Fruit fly (Drosophila melanogaster) whole organism, embryonic: Measurements from ENCODE around the gene CG9300.

Source experiments
- Antp ChIP-seq: fragments of 200-800 bp; sonication (Bioruptor generic); optimal IDR thresholded peaks from 3 replicates; lab custom pipeline; 2016; ENCODE audit warnings: missing biosample characterization, missing genetic modification characterization
- CG1024 ChIP-seq: fragments of 200-800 bp; sonication (Bioruptor generic); IDR thresholded peaks from 2 replicates; pipeline ENCODE4 v1.3.6; 2022; ENCODE audit warnings: missing biosample characterization, missing genetic modification characterization
- CG10366 ChIP-seq: fragments of 200-800 bp; sonication (Bioruptor generic); IDR thresholded peaks from 2 replicates; pipeline ENCODE4 v1.3.6; 2022; ENCODE audit warnings: missing biosample characterization, missing genetic modification characterization
- CG10462 ChIP-seq: fragments of 200-800 bp; sonication (Bioruptor generic); optimal IDR thresholded peaks from 2 replicates; lab custom pipeline; 2016; ENCODE audit warnings: missing biosample characterization, missing genetic modification characterization
- CG12219 ChIP-seq: fragments of 200-800 bp; sonication (Bioruptor generic); optimal IDR thresholded peaks from 3 replicates; lab custom pipeline; 2018; ENCODE audit warnings: missing biosample characterization, mild to moderate bottlenecking, missing genetic modification characterization
- CG12942 ChIP-seq: fragments of 200-800 bp; sonication (Bioruptor generic); optimal IDR thresholded peaks from 3 replicates; lab custom pipeline; 2016; ENCODE audit warnings: missing biosample characterization, missing genetic modification characterization
- CG13123 ChIP-seq: fragments of 200-800 bp; sonication (Bioruptor generic); optimal IDR thresholded peaks from 2 replicates; lab custom pipeline; 2016; ENCODE audit warnings: missing biosample characterization, missing genetic modification characterization
- CG13287 ChIP-seq: fragments of 200-800 bp; sonication (Bioruptor generic); IDR thresholded peaks from 2 replicates; pipeline ENCODE4 v1.3.6; 2022; ENCODE audit warnings: missing biosample characterization, missing genetic modification characterization; ENCODE audit not compliant: partially characterized antibody
- CG13775 ChIP-seq: fragments of 200-800 bp; sonication (Bioruptor generic); optimal IDR thresholded peaks from 3 replicates; lab custom pipeline; 2017; ENCODE audit warnings: missing biosample characterization, mild to moderate bottlenecking, missing genetic modification characterization
- CG1529 ChIP-seq: fragments of 200-800 bp; sonication (Bioruptor generic); optimal IDR thresholded peaks from 3 replicates; lab custom pipeline; 2018; ENCODE audit warnings: missing biosample characterization, missing genetic modification characterization
- CG16815 ChIP-seq: fragments of 200-800 bp; sonication (Bioruptor generic); optimal IDR thresholded peaks from 3 replicates; lab custom pipeline; 2017; ENCODE audit warnings: missing biosample characterization, mild to moderate bottlenecking, missing genetic modification characterization
- CG17328 ChIP-seq: fragments of 200-800 bp; sonication (Bioruptor generic); IDR thresholded peaks from 2 replicates; pipeline ENCODE4 v1.3.6; 2022; ENCODE audit warnings: missing biosample characterization, missing genetic modification characterization
- CG18619 ChIP-seq: fragments of 200-800 bp; sonication (Bioruptor generic); optimal IDR thresholded peaks from 3 replicates; lab custom pipeline; 2017; ENCODE audit warnings: missing biosample characterization, mild to moderate bottlenecking, missing genetic modification characterization
- CG2129 ChIP-seq: fragments of 200-800 bp; sonication (Bioruptor generic); IDR thresholded peaks from 2 replicates; pipeline ENCODE4 v1.3.6; 2022; ENCODE audit warnings: missing biosample characterization, missing genetic modification characterization; ENCODE audit not compliant: partially characterized antibody
- CG3163 ChIP-seq: fragments of 200-800 bp; sonication (Bioruptor generic); optimal IDR thresholded peaks from 3 replicates; lab custom pipeline; 2016; ENCODE audit warnings: missing biosample characterization, missing genetic modification characterization
- CG3281 ChIP-seq: fragments of 200-800 bp; sonication (Bioruptor generic); optimal IDR thresholded peaks from 3 replicates; lab custom pipeline; 2017; ENCODE audit warnings: missing biosample characterization, mild to moderate bottlenecking, missing genetic modification characterization
- CG34224 ChIP-seq: fragments of 200-800 bp; sonication (Bioruptor generic); IDR thresholded peaks from 3 replicates; pipeline ENCODE4 v1.3.6; 2022; ENCODE audit warnings: missing biosample characterization, missing genetic modification characterization; ENCODE audit not compliant: partially characterized antibody
- CG7271 ChIP-seq: fragments of 200-800 bp; sonication (Bioruptor generic); optimal IDR thresholded peaks from 2 replicates; lab custom pipeline; 2018; ENCODE audit warnings: missing biosample characterization, mild to moderate bottlenecking, missing genetic modification characterization, moderate library complexity
- CG8388 ChIP-seq: fragments of 200-800 bp; sonication (Bioruptor generic); optimal IDR thresholded peaks from 2 replicates; lab custom pipeline; 2019; ENCODE audit warnings: missing biosample characterization, mild to moderate bottlenecking, missing genetic modification characterization, moderate library complexity
- CG9437 ChIP-seq: fragments of 200-800 bp; sonication (Bioruptor generic); optimal IDR thresholded peaks from 2 replicates; lab custom pipeline; 2018; ENCODE audit warnings: missing biosample characterization, mild to moderate bottlenecking, missing genetic modification characterization
- CTCF ChIP-seq: fragments of 200-800 bp; sonication (Bioruptor generic); optimal IDR thresholded peaks from 2 replicates; lab custom pipeline; 2017; ENCODE audit warnings: missing biosample characterization, mild to moderate bottlenecking, missing genetic modification characterization, moderate library complexity
- CrebB ChIP-seq: fragments of 200-800 bp; sonication (Bioruptor generic); optimal IDR thresholded peaks from 3 replicates; lab custom pipeline; 2018; ENCODE audit warnings: missing biosample characterization, mild to moderate bottlenecking, missing genetic modification characterization
- Dp ChIP-seq: fragments of 200-800 bp; sonication (Bioruptor generic); optimal IDR thresholded peaks from 2 replicates; lab custom pipeline; 2018; ENCODE audit warnings: missing biosample characterization, mild to moderate bottlenecking, missing genetic modification characterization, moderate library complexity
- HLHmδ ChIP-seq: fragments of 200-800 bp; sonication (Bioruptor generic); optimal IDR thresholded peaks from 2 replicates; lab custom pipeline; 2018; ENCODE audit warnings: missing biosample characterization, mild to moderate bottlenecking, missing genetic modification characterization, moderate library complexity
- HmgZ ChIP-seq: fragments of 200-800 bp; sonication (Bioruptor generic); optimal IDR thresholded peaks from 2 replicates; lab custom pipeline; 2018; ENCODE audit warnings: missing biosample characterization, mild to moderate bottlenecking, missing genetic modification characterization
- Lhr ChIP-seq: fragments of 200-800 bp; sonication (Bioruptor generic); optimal IDR thresholded peaks from 3 replicates; lab custom pipeline; 2017; ENCODE audit warnings: mild to moderate bottlenecking, missing biosample characterization, missing genetic modification reagents, missing genetic modification characterization
- MESR4 ChIP-seq: fragments of 200-800 bp; sonication (Bioruptor generic); optimal IDR thresholded peaks from 2 replicates; lab custom pipeline; 2018; ENCODE audit warnings: missing biosample characterization, mild to moderate bottlenecking, missing genetic modification characterization, moderate library complexity
- Meics ChIP-seq: fragments of 200-800 bp; sonication (Bioruptor generic); optimal IDR thresholded peaks from 2 replicates; lab custom pipeline; 2017; ENCODE audit warnings: missing biosample characterization, mild to moderate bottlenecking, missing genetic modification characterization
- Poxn ChIP-seq: fragments of 200-800 bp; sonication (Bioruptor generic); IDR thresholded peaks from 2 replicates; pipeline ENCODE4 v1.3.6; 2022; ENCODE audit warnings: missing biosample characterization, missing genetic modification characterization
- Sox100B ChIP-seq: fragments of 200-800 bp; sonication (Bioruptor generic); optimal IDR thresholded peaks from 3 replicates; lab custom pipeline; 2018; ENCODE audit warnings: missing biosample characterization, mild to moderate bottlenecking, missing genetic modification characterization
- Stat92E ChIP-seq, 3 experiments: fragments of >200 bp in 2 of 3; fragments of 200-800 bp in 1 of 3; sonication (Bioruptor generic) in 1 of 3; optimal IDR thresholded peaks; 2 replicates each; lab custom pipeline; 2017 to 2019; ENCODE audit warnings: missing biosample characterization in 3 of 3, missing genetic modification characterization in 3 of 3, mild to moderate bottlenecking in 1 of 3, moderate library complexity in 1 of 3
- Taf1 ChIP-seq: fragments of 200-800 bp; sonication (Bioruptor generic); IDR thresholded peaks from 2 replicates; pipeline ENCODE4 v1.3.6; 2022; ENCODE audit warnings: missing biosample characterization, missing genetic modification characterization
- Trl ChIP-seq, 3 experiments: fragments of >200 bp in 2 of 3; fragments of 200-800 bp in 1 of 3; sonication (Bioruptor generic) in 1 of 3; optimal IDR thresholded peaks; 2 replicates in 1 of 3; 3 replicates in 2 of 3; lab custom pipeline; 2016 to 2017; ENCODE audit warnings: missing biosample characterization in 1 of 3, missing genetic modification characterization in 1 of 3
- Xrp1 ChIP-seq: fragments of 200-800 bp; sonication (Bioruptor generic); IDR thresholded peaks from 2 replicates; pipeline ENCODE4 v1.3.6; 2022; ENCODE audit warnings: missing biosample characterization, missing genetic modification characterization
- bab2 ChIP-seq: fragments of 200-800 bp; sonication (Bioruptor generic); optimal IDR thresholded peaks from 2 replicates; lab custom pipeline; 2016; ENCODE audit warnings: missing biosample characterization, missing genetic modification characterization
- bbx ChIP-seq: fragments of 200-800 bp; sonication (Bioruptor generic); IDR thresholded peaks from 2 replicates; pipeline ENCODE4 v1.3.6; 2022; ENCODE audit warnings: missing biosample characterization, missing genetic modification characterization; ENCODE audit not compliant: partially characterized antibody
- crol ChIP-seq: fragments of 200-800 bp; sonication (Bioruptor generic); IDR thresholded peaks from 2 replicates; pipeline ENCODE4 v1.3.6; 2022; ENCODE audit warnings: missing biosample characterization, missing genetic modification characterization
- dm ChIP-seq: fragments of 200-800 bp; sonication (Bioruptor generic); optimal IDR thresholded peaks from 3 replicates; lab custom pipeline; 2016; ENCODE audit warnings: missing biosample characterization, missing genetic modification characterization
- dmrt11E ChIP-seq: fragments of 200-800 bp; sonication (Bioruptor generic); optimal IDR thresholded peaks from 3 replicates; lab custom pipeline; 2018; ENCODE audit warnings: missing biosample characterization, mild to moderate bottlenecking, missing genetic modification characterization, moderate library complexity
- emc ChIP-seq: fragments of 200-800 bp; sonication (Bioruptor generic); optimal IDR thresholded peaks from 2 replicates; lab custom pipeline; 2016; ENCODE audit warnings: missing biosample characterization, missing genetic modification characterization
- ems ChIP-seq: fragments of 200-800 bp; sonication (Bioruptor generic); optimal IDR thresholded peaks from 3 replicates; lab custom pipeline; 2016; ENCODE audit warnings: missing biosample characterization, missing genetic modification characterization
- eve ChIP-seq, 2 experiments: fragments of >200 bp; optimal IDR thresholded peaks; 2 replicates each; lab custom pipeline; 2017; ENCODE audit warnings: missing biosample characterization in 2 of 2, missing genetic modification characterization in 2 of 2
- gem ChIP-seq: fragments of 200-800 bp; sonication (Bioruptor generic); optimal IDR thresholded peaks from 2 replicates; lab custom pipeline; 2019; ENCODE audit warnings: missing biosample characterization, mild to moderate bottlenecking, missing genetic modification characterization, moderate library complexity
- h ChIP-seq: fragments of >200 bp; optimal IDR thresholded peaks from 2 replicates; lab custom pipeline; 2017
- ind ChIP-seq: fragments of 200-800 bp; sonication (Bioruptor generic); optimal IDR thresholded peaks from 3 replicates; lab custom pipeline; 2016; ENCODE audit warnings: missing biosample characterization, missing genetic modification characterization
- pros ChIP-seq: fragments of 200-800 bp; sonication (Bioruptor generic); optimal IDR thresholded peaks from 3 replicates; lab custom pipeline; 2019; ENCODE audit warnings: missing biosample characterization, mild to moderate bottlenecking, missing genetic modification characterization, moderate library complexity
- ranshi ChIP-seq: fragments of 200-800 bp; sonication (Bioruptor generic); IDR thresholded peaks from 2 replicates; pipeline ENCODE4 v1.3.6; 2022; ENCODE audit warnings: missing biosample characterization, missing genetic modification characterization
- sqz ChIP-seq: fragments of 200-800 bp; sonication (Bioruptor generic); optimal IDR thresholded peaks from 3 replicates; lab custom pipeline; 2018; ENCODE audit warnings: missing biosample characterization, mild to moderate bottlenecking, missing genetic modification characterization
- wdn ChIP-seq: fragments of 200-800 bp; sonication (Bioruptor generic); IDR thresholded peaks from 2 replicates; pipeline ENCODE4 v1.3.6; 2022; ENCODE audit warnings: missing biosample characterization, missing genetic modification characterization
- zfh1 ChIP-seq: fragments of 200-800 bp; sonication (Bioruptor generic); IDR thresholded peaks from 3 replicates; pipeline ENCODE4 v1.3.6; 2022; ENCODE audit warnings: missing biosample characterization, missing genetic modification characterization
- zfh2 ChIP-seq: fragments of 200-800 bp; sonication (Bioruptor generic); optimal IDR thresholded peaks from 2 replicates; lab custom pipeline; 2016; ENCODE audit warnings: missing biosample characterization, missing genetic modification characterization

The CG9300 gene

dm6 chr3L:19516547-19516946, 35.7 kb upstream of the CG9300 start (continued):
- TF ChIP-seq dm (GFP tag; lab: Kevin White, UChicago) (peak; percentile 74), HLHmδ (peak; percentile 74), zfh1 (GFP tag; lab: Robert Waterston, UW) (peak; percentile 96), sqz (GFP tag; lab: Kevin White, UChicago) (no peak), CG3281 (GFP tag; lab: Kevin White, UChicago) (peak; percentile 86), crol (no peak; the same call in 1 of the 2 replicates), pros (GFP tag; lab: Kevin White, UChicago) (no peak), CG9437 (GFP tag; lab: Kevin White, UChicago) (peak; percentile 45), zfh2 (GFP tag; lab: Kevin White, UChicago) (peak; percentile 81), CG7271 (tag; lab: Kevin White, UChicago) (peak; percentile 92), Antp (peak; percentile 94), Taf1 (GFP tag; lab: Robert Waterston, UW) (peak; percentile 64; the same call in 1 of the 2 replicates), CG10462 (peak; percentile 37), bbx (GFP tag; lab: Robert Waterston, UW) (peak; percentile 53; the same call in 1 of the 2 replicates), Stat92E (GFP tag; optimal IDR thresholded peaks at IDR 0.05; lab: Kevin White, UChicago) (no peak), CG18619 (peak; percentile 87), Xrp1 (no peak; the same call in 1 of the 2 replicates), dmrt11E (peak; percentile 79), CG1024 (peak; percentile 89), CG17328 (GFP tag; lab: Robert Waterston, UW) (peak; percentile 92), CG13123 (GFP tag; lab: Kevin White, UChicago) (peak; percentile 63), CG13287 (GFP tag; lab: Robert Waterston, UW) (peak; percentile 59; the same call in 1 of the 2 replicates), ranshi (GFP tag; lab: Robert Waterston, UW) (peak; percentile 89), gem (tag; lab: Kevin White, UChicago) (peak; percentile 81), Sox100B (peak; percentile 67), emc (GFP tag; lab: Kevin White, UChicago) (peak; percentile 94), CG13775 (peak; percentile 84), CG34224 (GFP tag; lab: Robert Waterston, UW) (no peak)
- TF ChIP-seq, all 482 proteins: peak for 403

dm6 chr3L:19518232-19518631, 34.0 kb upstream of the CG9300 start, which contains the start of gene Cpr76Ba:
Gene Cpr76Ba (minus strand): TSS chr3L:19518332.
- TF ChIP-seq h (lab: Kevin White, UChicago) (no peak), CG12942 (GFP tag; lab: Kevin White, UChicago) (no peak), CG2129 (no peak), CrebB (tag; lab: Kevin White, UChicago) (no peak)
- TF ChIP-seq, all 482 proteins: peak for 0

dm6 chr3L:19519349-19519748, 32.9 kb upstream of the CG9300 start, which contains the start of gene Cpr76Bb:
Gene Cpr76Bb (plus strand): TSS chr3L:19519649.
- TF ChIP-seq Lhr (no peak), CG16815 (no peak), Trl (optimal IDR thresholded peaks at IDR 0.05; lab: Kevin White, UChicago) (no peak), Trl (GFP tag; optimal IDR thresholded peaks at IDR 0.05; lab: Kevin White, UChicago) (no peak), ind (GFP tag; lab: Kevin White, UChicago) (no peak), HmgZ (no peak), CG8388 (GFP tag; lab: Kevin White, UChicago) (no peak), ems (no peak), wdn (GFP tag; lab: Robert Waterston, UW) (no peak), eve (GFP tag; optimal IDR thresholded peaks at IDR 0.05; lab: Kevin White, UChicago) (no peak), CG1529 (GFP tag; lab: Kevin White, UChicago) (no peak), CG10366 (GFP tag; lab: Robert Waterston, UW) (no peak), Meics (no peak), CG12219 (GFP tag; lab: Kevin White, UChicago) (no peak), Poxn (GFP tag; lab: Robert Waterston, UW) (no peak), CTCF (GFP tag; lab: Kevin White, UChicago) (no peak), MESR4 (GFP tag; lab: Kevin White, UChicago) (no peak), CG3163 (GFP tag; lab: Kevin White, UChicago) (no peak), bab2 (no peak), Dp (GFP tag; lab: Kevin White, UChicago) (no peak)
